Fruit fly (Drosophila melanogaster) whole organism, embryonic: ENCODE measurements around the gene CG2120.

Experiments used
- CG10274 ChIP-seq: fragments of 200-800 bp; sonication (Bioruptor generic); optimal IDR thresholded peaks from 3 replicates; lab custom pipeline; 2017; ENCODE audit warnings: missing biosample characterization, mild to moderate bottlenecking, missing genetic modification characterization
- CG10565 ChIP-seq: fragments of 200-800 bp; sonication (Bioruptor generic); optimal IDR thresholded peaks from 3 replicates; lab custom pipeline; 2016; ENCODE audit warnings: missing biosample characterization, mild to moderate bottlenecking, missing genetic modification characterization
- CG11247 ChIP-seq: fragments of 200-800 bp; sonication (Bioruptor generic); IDR thresholded peaks from 2 replicates; pipeline ENCODE4 v1.3.6; 2022; ENCODE audit warnings: missing biosample characterization, missing genetic modification characterization
- CG12155 ChIP-seq: fragments of 200-800 bp; sonication (Bioruptor generic); optimal IDR thresholded peaks from 3 replicates; lab custom pipeline; 2016; ENCODE audit warnings: missing biosample characterization, missing genetic modification characterization
- CG12391 ChIP-seq: fragments of 200-800 bp; sonication (Bioruptor generic); optimal IDR thresholded peaks from 3 replicates; lab custom pipeline; 2018; ENCODE audit warnings: missing biosample characterization, mild to moderate bottlenecking, missing genetic modification characterization, moderate library complexity
- CG14860 ChIP-seq: fragments of 200-800 bp; sonication (Bioruptor generic); IDR thresholded peaks from 3 replicates; pipeline ENCODE4 v1.3.6; 2022; ENCODE audit warnings: missing biosample characterization, missing genetic modification characterization; ENCODE audit not compliant: partially characterized antibody
- CG1529 ChIP-seq: fragments of 200-800 bp; sonication (Bioruptor generic); optimal IDR thresholded peaks from 3 replicates; lab custom pipeline; 2018; ENCODE audit warnings: missing biosample characterization, missing genetic modification characterization
- CG15479 ChIP-seq: fragments of 200-800 bp; sonication (Bioruptor generic); optimal IDR thresholded peaks from 3 replicates; lab custom pipeline; 2019; ENCODE audit warnings: missing biosample characterization, mild to moderate bottlenecking, missing genetic modification characterization, moderate library complexity
- CG16779 ChIP-seq: fragments of 200-800 bp; sonication (Bioruptor generic); IDR thresholded peaks from 2 replicates; pipeline ENCODE4 v1.3.6; 2022; ENCODE audit warnings: missing biosample characterization, missing genetic modification characterization
- CG16815 ChIP-seq: fragments of 200-800 bp; sonication (Bioruptor generic); optimal IDR thresholded peaks from 3 replicates; lab custom pipeline; 2017; ENCODE audit warnings: missing biosample characterization, mild to moderate bottlenecking, missing genetic modification characterization
- CG1832 ChIP-seq: fragments of 200-800 bp; sonication (Bioruptor generic); optimal IDR thresholded peaks from 2 replicates; lab custom pipeline; 2017; ENCODE audit warnings: missing biosample characterization, mild to moderate bottlenecking, missing genetic modification characterization, inconsistent platforms
- CG2889 ChIP-seq: fragments of 200-800 bp; sonication (Bioruptor generic); IDR thresholded peaks from 3 replicates; pipeline ENCODE4 v1.3.6; 2022; ENCODE audit warnings: missing biosample characterization, missing genetic modification characterization
- CG34376 ChIP-seq: fragments of 200-800 bp; sonication (Bioruptor generic); optimal IDR thresholded peaks from 2 replicates; lab custom pipeline; 2018; ENCODE audit warnings: missing biosample characterization, mild to moderate bottlenecking, missing genetic modification characterization
- CG4328 ChIP-seq: fragments of 200-800 bp; sonication (Bioruptor generic); optimal IDR thresholded peaks from 3 replicates; lab custom pipeline; 2017; ENCODE audit warnings: missing biosample characterization, missing genetic modification reagents, missing genetic modification characterization
- CG43689 ChIP-seq: fragments of 200-800 bp; sonication (Bioruptor generic); IDR thresholded peaks from 2 replicates; pipeline ENCODE4 v1.3.6; 2022; ENCODE audit warnings: missing biosample characterization, missing genetic modification characterization
- CG6813 ChIP-seq: fragments of 200-800 bp; sonication (Bioruptor generic); optimal IDR thresholded peaks from 2 replicates; lab custom pipeline; 2017; ENCODE audit warnings: missing biosample characterization, missing genetic modification characterization, mild to moderate bottlenecking, moderate library complexity, missing genetic modification reagents
- CG9437 ChIP-seq: fragments of 200-800 bp; sonication (Bioruptor generic); optimal IDR thresholded peaks from 2 replicates; lab custom pipeline; 2018; ENCODE audit warnings: missing biosample characterization, mild to moderate bottlenecking, missing genetic modification characterization
- D19B ChIP-seq: fragments of 200-800 bp; sonication (Bioruptor generic); optimal IDR thresholded peaks from 2 replicates; lab custom pipeline; 2017; ENCODE audit warnings: missing biosample characterization, mild to moderate bottlenecking, missing genetic modification characterization
- ERR ChIP-seq: fragments of 200-800 bp; sonication (Bioruptor generic); optimal IDR thresholded peaks from 2 replicates; lab custom pipeline; 2016; ENCODE audit warnings: missing biosample characterization, missing genetic modification characterization
- HHEX ChIP-seq: fragments of 200-800 bp; sonication (Bioruptor generic); optimal IDR thresholded peaks from 3 replicates; lab custom pipeline; 2017; ENCODE audit warnings: missing biosample characterization, mild to moderate bottlenecking, missing genetic modification characterization, missing genetic modification reagents
- Hr3 ChIP-seq: fragments of 200-800 bp; sonication (Bioruptor generic); optimal IDR thresholded peaks from 3 replicates; lab custom pipeline; 2016; ENCODE audit warnings: missing biosample characterization, missing genetic modification characterization
- Mad ChIP-seq: fragments of 200-800 bp; sonication (Bioruptor generic); optimal IDR thresholded peaks from 2 replicates; lab custom pipeline; 2016; ENCODE audit warnings: missing biosample characterization, missing genetic modification characterization
- NFAT ChIP-seq: fragments of 200-800 bp; sonication (Bioruptor generic); IDR thresholded peaks from 2 replicates; pipeline ENCODE4 v1.3.6; 2022; ENCODE audit warnings: missing biosample characterization, missing genetic modification characterization
- Nf-YA ChIP-seq: fragments of 200-800 bp; sonication (Bioruptor generic); IDR thresholded peaks from 2 replicates; pipeline ENCODE4 v1.3.6; 2022; ENCODE audit warnings: missing biosample characterization, missing genetic modification characterization
- Nf-YB ChIP-seq: fragments of 200-800 bp; sonication (Bioruptor generic); optimal IDR thresholded peaks from 3 replicates; lab custom pipeline; 2019; ENCODE audit warnings: missing biosample characterization, mild to moderate bottlenecking, missing genetic modification characterization, moderate library complexity
- ap ChIP-seq: fragments of 200-800 bp; sonication (Bioruptor generic); IDR thresholded peaks from 2 replicates; pipeline ENCODE4 v1.3.6; 2022; ENCODE audit warnings: missing biosample characterization, missing genetic modification characterization
- bab2 ChIP-seq: fragments of 200-800 bp; sonication (Bioruptor generic); optimal IDR thresholded peaks from 2 replicates; lab custom pipeline; 2016; ENCODE audit warnings: missing biosample characterization, missing genetic modification characterization
- btn ChIP-seq: fragments of 200-800 bp; sonication (Bioruptor generic); optimal IDR thresholded peaks from 2 replicates; lab custom pipeline; 2016; ENCODE audit warnings: missing biosample characterization, missing genetic modification characterization
- cwo ChIP-seq: fragments of 200-800 bp; sonication (Bioruptor generic); optimal IDR thresholded peaks from 3 replicates; lab custom pipeline; 2017; ENCODE audit warnings: missing biosample characterization, missing genetic modification characterization, mild to moderate bottlenecking, moderate library complexity, missing genetic modification reagents
- dm ChIP-seq: fragments of 200-800 bp; sonication (Bioruptor generic); optimal IDR thresholded peaks from 3 replicates; lab custom pipeline; 2016; ENCODE audit warnings: missing biosample characterization, missing genetic modification characterization
- grau ChIP-seq: fragments of 200-800 bp; optimal IDR thresholded peaks from 3 replicates; lab custom pipeline; 2019; ENCODE audit warnings: missing biosample characterization, mild to moderate bottlenecking, missing genetic modification characterization, moderate library complexity
- gsb ChIP-seq: fragments of 200-800 bp; sonication (Bioruptor generic); IDR thresholded peaks from 2 replicates; pipeline ENCODE4 v1.3.6; 2022; ENCODE audit warnings: missing biosample characterization, missing genetic modification characterization
- hbn ChIP-seq: fragments of 200-800 bp; sonication (Bioruptor generic); IDR thresholded peaks from 2 replicates; pipeline ENCODE4 v1.3.6; 2022; ENCODE audit warnings: missing biosample characterization, missing genetic modification characterization; ENCODE audit not compliant: partially characterized antibody
- ind ChIP-seq: fragments of 200-800 bp; sonication (Bioruptor generic); optimal IDR thresholded peaks from 3 replicates; lab custom pipeline; 2016; ENCODE audit warnings: missing biosample characterization, missing genetic modification characterization
- jing ChIP-seq: fragments of 200-800 bp; sonication (Bioruptor generic); optimal IDR thresholded peaks from 2 replicates; lab custom pipeline; 2018; ENCODE audit warnings: missing biosample characterization, mild to moderate bottlenecking, missing genetic modification characterization
- lbe ChIP-seq: fragments of 200-800 bp; sonication (Bioruptor generic); optimal IDR thresholded peaks from 2 replicates; lab custom pipeline; 2016; ENCODE audit warnings: missing biosample characterization, mild to moderate bottlenecking, missing genetic modification characterization
- lilli ChIP-seq: fragments of 200-800 bp; sonication (Bioruptor generic); optimal IDR thresholded peaks from 3 replicates; lab custom pipeline; 2016; ENCODE audit warnings: missing biosample characterization, missing genetic modification characterization
- lola ChIP-seq, 3 experiments: fragments of >200 bp in 2 of 3; fragments of 200-800 bp in 1 of 3; sonication (Bioruptor generic) in 1 of 3; optimal IDR thresholded peaks; 2 replicates each; lab custom pipeline; 2017 to 2019; ENCODE audit warnings: missing biosample characterization in 3 of 3, missing genetic modification characterization in 3 of 3, mild to moderate bottlenecking in 1 of 3, moderate library complexity in 1 of 3
- nerfin-2 ChIP-seq: fragments of 200-800 bp; sonication (Bioruptor generic); IDR thresholded peaks from 2 replicates; pipeline ENCODE4 v1.3.6; 2022; ENCODE audit warnings: missing biosample characterization, missing genetic modification characterization; ENCODE audit not compliant: partially characterized antibody
- nom ChIP-seq: fragments of 200-800 bp; sonication (Bioruptor generic); optimal IDR thresholded peaks from 2 replicates; lab custom pipeline; 2017; ENCODE audit warnings: missing biosample characterization, missing genetic modification characterization, mild to moderate bottlenecking, moderate library complexity, missing genetic modification reagents
- p53 ChIP-seq: fragments of 200-800 bp; sonication (Bioruptor generic); optimal IDR thresholded peaks from 2 replicates; lab custom pipeline; 2016; ENCODE audit warnings: missing biosample characterization, missing genetic modification characterization
- pan ChIP-seq, 4 experiments: fragments of >200 bp in 3 of 4; fragments of 200-800 bp in 1 of 4; sonication (Bioruptor generic) in 1 of 4; optimal IDR thresholded peaks in 3 of 4; IDR thresholded peaks in 1 of 4; 2 replicates each; pipeline versions ENCODE4 v1.3.6 to Lab custom; 2017 to 2022; ENCODE audit warnings: missing biosample characterization in 2 of 4, missing genetic modification characterization in 2 of 4, mixed read lengths in 1 of 4
- pfk ChIP-seq: fragments of 200-800 bp; sonication (Bioruptor generic); optimal IDR thresholded peaks from 2 replicates; lab custom pipeline; 2018; ENCODE audit warnings: missing biosample characterization, mild to moderate bottlenecking, missing genetic modification characterization, moderate library complexity
- pho ChIP-seq: fragments of 200-800 bp; sonication (Bioruptor generic); optimal IDR thresholded peaks from 2 replicates; lab custom pipeline; 2016; ENCODE audit warnings: missing biosample characterization, missing genetic modification characterization
- ssp ChIP-seq: fragments of 200-800 bp; sonication (Bioruptor generic); IDR thresholded peaks from 2 replicates; pipeline ENCODE4 v1.3.6; 2022; ENCODE audit warnings: missing biosample characterization, missing genetic modification characterization
- tx ChIP-seq: fragments of 200-800 bp; sonication (Bioruptor generic); optimal IDR thresholded peaks from 2 replicates; lab custom pipeline; 2016; ENCODE audit warnings: missing biosample characterization, missing genetic modification characterization
- unc-4 ChIP-seq: fragments of 200-800 bp; sonication (Bioruptor generic); IDR thresholded peaks from 2 replicates; pipeline ENCODE4 v1.3.6; 2022; ENCODE audit warnings: missing biosample characterization, missing genetic modification characterization; ENCODE audit not compliant: partially characterized antibody
- wor ChIP-seq: fragments of 200-800 bp; sonication (Bioruptor generic); IDR thresholded peaks from 2 replicates; pipeline ENCODE4 v1.3.6; 2022; ENCODE audit warnings: missing biosample characterization, missing genetic modification characterization

CG2120 gene

dm6 chrX:8125224-8125649 lies 10.4 kb upstream of the CG2120 start (continued):
- TF ChIP-seq Mad (no peak), NFAT (GFP tag; lab: Robert Waterston, UW) (0 out of 2 replicates have a peak, but pooled peaks have one; percentile 31), lola (GFP tag; optimal IDR thresholded peaks at IDR 0.05; lab: Kevin White, UChicago) (peak in 1 of 3 experiments; percentile 60), CG12391 (peak; percentile 49), p53 (GFP tag; lab: Kevin White, UChicago) (no peak)

- no peak for TF ChIP-seq pfk (GFP tag; lab: Kevin White, UChicago)
- peak; percentile 52 for TF ChIP-seq Hr3 (GFP tag; lab: Kevin White, UChicago)
- TF ChIP-seq jing (GFP tag; lab: Kevin White, UChicago): peak; percentile 52
- TF ChIP-seq D19B (GFP tag; lab: Kevin White, UChicago): peak; percentile 23
- TF ChIP-seq CG16815 (GFP tag; lab: Kevin White, UChicago): no peak
- no peak for TF ChIP-seq gsb (GFP tag; lab: Robert Waterston, UW)
- peak; percentile 56 for TF ChIP-seq CG1529 (GFP tag; lab: Kevin White, UChicago)
- no peak for TF ChIP-seq ERR (GFP tag; lab: Kevin White, UChicago)
- no peak for TF ChIP-seq CG43689 (GFP tag; lab: Robert Waterston, UW)
- TF ChIP-seq CG10274 (GFP tag; lab: Kevin White, UChicago): no peak
- no peak for TF ChIP-seq lbe (GFP tag; lab: Kevin White, UChicago)
- no peak for TF ChIP-seq pho (GFP tag; lab: Kevin White, UChicago)
- peak; percentile 42 for TF ChIP-seq lilli (GFP tag; lab: Kevin White, UChicago)
- TF ChIP-seq unc-4: no peak
- no peak for TF ChIP-seq pan (optimal IDR thresholded peaks at IDR 0.05; lab: Kevin White, UChicago)
- TF ChIP-seq pan (GFP tag; optimal IDR thresholded peaks at IDR 0.05 in 1 of 2, IDR thresholded peaks at IDR 0.05 in 1 of 2): peak in 1 of 2 experiments; percentile 58
- no peak for TF ChIP-seq nom (GFP tag; lab: Kevin White, UChicago)
- peak; percentile 45 for TF ChIP-seq ssp (GFP tag; lab: Robert Waterston, UW)
- no peak for TF ChIP-seq CG10565
- TF ChIP-seq grau (tag; lab: Kevin White, UChicago): peak; percentile 57
- TF ChIP-seq CG4328 (GFP tag; lab: Kevin White, UChicago): no peak
- TF ChIP-seq CG2889 (GFP tag; lab: Robert Waterston, UW): no peak
- TF ChIP-seq HHEX: peak; percentile 17
- peak; percentile 39 for TF ChIP-seq tx (GFP tag; lab: Kevin White, UChicago)
- TF ChIP-seq bab2 (GFP tag; lab: Kevin White, UChicago): peak; percentile 22
- TF ChIP-seq wor (GFP tag; lab: Robert Waterston, UW): peak; percentile 42; the same call in 1 of the 2 replicates
- TF ChIP-seq CG11247: no peak
- no peak for TF ChIP-seq nerfin-2 (GFP tag; lab: Robert Waterston, UW)
- no peak for TF ChIP-seq CG15479 (GFP tag; lab: Kevin White, UChicago)
- peak; percentile 44; the same call in 1 of the 2 replicates for TF ChIP-seq ap (GFP tag; lab: Robert Waterston, UW)
- TF ChIP-seq btn: peak; percentile 27
- TF ChIP-seq CG12155 (GFP tag; lab: Kevin White, UChicago): peak; percentile 16
- no peak for TF ChIP-seq dm (GFP tag; lab: Kevin White, UChicago)
- no peak for TF ChIP-seq CG14860 (GFP tag; lab: Robert Waterston, UW)
- no peak for TF ChIP-seq Nf-YA (GFP tag; lab: Robert Waterston, UW)
- no peak for TF ChIP-seq CG34376 (GFP tag; lab: Kevin White, UChicago)
- no peak for TF ChIP-seq CG16779
- peak; percentile 2 for TF ChIP-seq CG9437
- TF ChIP-seq ind (GFP tag; lab: Kevin White, UChicago): peak; percentile 57
- no peak for TF ChIP-seq Nf-YB
- no peak for TF ChIP-seq hbn (GFP tag; lab: Robert Waterston, UW)
- TF ChIP-seq cwo (GFP tag; lab: Kevin White, UChicago): no peak
- no peak for TF ChIP-seq CG1832 (GFP tag; lab: Kevin White, UChicago)
- peak; percentile 43 for TF ChIP-seq CG6813 (GFP tag; lab: Kevin White, UChicago)
Measured at dm6 chrX:8126149-8126548, 9.5 kb upstream of the CG2120 start.
